Fruit fly (Drosophila melanogaster): ENCODE results near the gene FucTD.

The FucTD gene

dm6 chr3L:1447803-1448517, 31.9 kb downstream of the FucTD start:
- no peak for TF ChIP-seq rgr (GFP tag; optimal IDR thresholded peaks at IDR 0.05)
- no peak for TF ChIP-seq foxo (GFP tag; optimal IDR thresholded peaks at IDR 0.05)
- no peak for TF ChIP-seq usp (GFP tag; optimal IDR thresholded peaks at IDR 0.05)
- TF ChIP-seq woc (GFP tag; optimal IDR thresholded peaks at IDR 0.05) = no peak
- TF ChIP-seq lola (GFP tag; optimal IDR thresholded peaks at IDR 0.05) = no peak
- no peak for TF ChIP-seq CG32264 (GFP tag; optimal IDR thresholded peaks at IDR 0.05)
- TF ChIP-seq Hnf4 (GFP tag; optimal IDR thresholded peaks at IDR 0.05) = no peak
- TF ChIP-seq Hr83 (GFP tag; optimal IDR thresholded peaks at IDR 0.05; ENCODE audit: poor library complexity, severe bottlenecking) = no peak
- no peak for TF ChIP-seq pan (optimal IDR thresholded peaks at IDR 0.05)
- no peak for TF ChIP-seq brk (GFP tag; optimal IDR thresholded peaks at IDR 0.05)
- no peak for TF ChIP-seq Dif (GFP tag; optimal IDR thresholded peaks at IDR 0.05; ENCODE audit: partially characterized antibody)
- no peak for TF ChIP-seq OdsH (GFP tag; optimal IDR thresholded peaks at IDR 0.05)
- no peak for TF ChIP-seq sage (GFP tag; optimal IDR thresholded peaks at IDR 0.05)

dm6 chr3L:1450940-1451339, 34.9 kb downstream of the FucTD start:
- peak; percentile 25 for TF ChIP-seq rgr (GFP tag; optimal IDR thresholded peaks at IDR 0.05)
- TF ChIP-seq Hr78 (GFP tag; optimal IDR thresholded peaks at IDR 0.05) = no peak
- TF ChIP-seq Myc (optimal IDR thresholded peaks at IDR 0.05) = no peak
- TF ChIP-seq HLH106 (tag; optimal IDR thresholded peaks at IDR 0.05) = no peak
- no peak for TF ChIP-seq jim (GFP tag; optimal IDR thresholded peaks at IDR 0.05)
- TF ChIP-seq br (GFP tag; optimal IDR thresholded peaks at IDR 0.05) = peak; percentile 3
- TF ChIP-seq Abd-B (GFP tag; optimal IDR thresholded peaks at IDR 0.05) = no peak
- no peak for TF ChIP-seq CrebA (GFP tag; optimal IDR thresholded peaks at IDR 0.05; ENCODE audit: borderline replicate concordance)
- TF ChIP-seq dl (GFP tag; optimal IDR thresholded peaks at IDR 0.05; ENCODE audit: insufficient read depth in 1 of 2, partially characterized antibody in 2 of 2) = no peak
- TF ChIP-seq Sp1 (GFP tag; optimal IDR thresholded peaks at IDR 0.05) = no peak
- TF ChIP-seq ey (GFP tag; optimal IDR thresholded peaks at IDR 0.05) = peak; percentile 7
- no peak for TF ChIP-seq lola (GFP tag; optimal IDR thresholded peaks at IDR 0.05)
- no peak for TF ChIP-seq OdsH (GFP tag; optimal IDR thresholded peaks at IDR 0.05)
- peak; percentile 11 for TF ChIP-seq fru (GFP tag; optimal IDR thresholded peaks at IDR 0.05)
- peak; percentile 6 for TF ChIP-seq h (GFP tag; optimal IDR thresholded peaks at IDR 0.05)
- peak in 1 of 2 experiments; percentile 11 for TF ChIP-seq foxo (GFP tag; optimal IDR thresholded peaks at IDR 0.05)
- TF ChIP-seq Dfd (GFP tag; optimal IDR thresholded peaks at IDR 0.05) = no peak
- TF ChIP-seq woc (GFP tag; optimal IDR thresholded peaks at IDR 0.05) = peak; percentile 10

- TF ChIP-seq ey (GFP tag; optimal IDR thresholded peaks at IDR 0.05) (peak; percentile 60), woc (GFP tag; optimal IDR thresholded peaks at IDR 0.05) (peak; percentile 79), jim (GFP tag; optimal IDR thresholded peaks at IDR 0.05) (no peak), Jra (GFP tag; optimal IDR thresholded peaks at IDR 0.05) (no peak), dsf (GFP tag; optimal IDR thresholded peaks at IDR 0.05; ENCODE audit: borderline replicate concordance) (no peak), foxo (GFP tag; optimal IDR thresholded peaks at IDR 0.05) (peak in 1 of 2 experiments; percentile 73), h (GFP tag; optimal IDR thresholded peaks at IDR 0.05) (peak; percentile 61), rgr (GFP tag; optimal IDR thresholded peaks at IDR 0.05) (peak; percentile 43), Dfd (GFP tag; optimal IDR thresholded peaks at IDR 0.05) (no peak), HLH106 (tag; optimal IDR thresholded peaks at IDR 0.05) (peak; percentile 40), Hnf4 (GFP tag; optimal IDR thresholded peaks at IDR 0.05) (peak; percentile 15), OdsH (GFP tag; optimal IDR thresholded peaks at IDR 0.05) (peak; percentile 39), brk (GFP tag; optimal IDR thresholded peaks at IDR 0.05) (no peak), N (GFP tag; optimal IDR thresholded peaks at IDR 0.05) (no peak), psq (GFP tag; optimal IDR thresholded peaks at IDR 0.05) (peak; percentile 42), Sp1 (GFP tag; optimal IDR thresholded peaks at IDR 0.05) (peak; percentile 47), sage (GFP tag; optimal IDR thresholded peaks at IDR 0.05) (no peak), Dif (GFP tag; optimal IDR thresholded peaks at IDR 0.05; ENCODE audit: partially characterized antibody) (no peak), fru (GFP tag; optimal IDR thresholded peaks at IDR 0.05) (peak; percentile 70), br (GFP tag; optimal IDR thresholded peaks at IDR 0.05) (peak; percentile 28), sv (GFP tag; optimal IDR thresholded peaks at IDR 0.05) (no peak), CrebA (GFP tag; optimal IDR thresholded peaks at IDR 0.05; ENCODE audit: borderline replicate concordance) (no peak), dmrt93B (GFP tag; optimal IDR thresholded peaks at IDR 0.05) (peak; percentile 11), Vsx2 (GFP tag; optimal IDR thresholded peaks at IDR 0.05; ENCODE audit: partially characterized antibody) (no peak)
Observed at dm6 chr3L:1457281-1457680, 41.2 kb downstream of the FucTD start.
